Fruit fly (Drosophila melanogaster) Kc167 (cell line): ENCODE measurements around the gene Invadolysin.

Experiments used
- h ChIP-seq: fragments of >200 bp; optimal IDR thresholded peaks from 3 replicates; lab custom pipeline; 2018; ENCODE audit warnings: missing external identifiers
- insv ChIP-seq: fragments of >200 bp; optimal IDR thresholded peaks from 3 replicates; lab custom pipeline; 2018; ENCODE audit warnings: missing external identifiers
- psq ChIP-seq: fragments of >200 bp; optimal IDR thresholded peaks from 2 replicates; lab custom pipeline; 2017; ENCODE audit warnings: missing external identifiers

DNA sequence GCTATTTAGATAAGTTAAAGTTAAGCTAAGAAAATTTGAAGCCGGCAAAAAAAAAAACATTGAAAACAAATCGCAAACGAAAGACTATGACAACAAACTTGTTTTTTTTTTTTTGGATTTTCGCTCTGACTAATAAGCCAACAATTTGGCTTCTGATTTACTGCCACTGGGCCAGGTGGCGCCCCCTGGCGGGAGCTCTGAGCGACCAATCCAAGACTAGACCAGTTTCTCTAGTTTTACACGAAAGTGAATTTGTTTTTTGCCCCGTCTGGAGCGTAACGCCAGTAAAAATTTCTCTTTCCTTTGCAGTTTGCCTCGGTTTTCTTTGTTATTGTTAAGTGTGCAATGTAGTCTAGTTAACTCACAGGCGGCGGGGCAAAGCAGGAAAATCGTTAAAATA lies 19.7 kb upstream of the Invadolysin start:
- TF ChIP-seq psq (no peak), insv (lab: Kevin White, UChicago) (no peak), h (lab: Kevin White, UChicago) (no peak)
